Fruit fly (Drosophila melanogaster) whole organism, embryonic: Measurements from ENCODE around the gene ft.

ENCODE experiments used
- CG11504 ChIP-seq: fragments of 200-800 bp; sonication (Bioruptor generic); optimal IDR thresholded peaks from 3 replicates; lab custom pipeline; 2019; ENCODE audit warnings: missing biosample characterization, mild to moderate bottlenecking, missing genetic modification characterization, moderate library complexity
- CG12219 ChIP-seq: fragments of 200-800 bp; sonication (Bioruptor generic); optimal IDR thresholded peaks from 3 replicates; lab custom pipeline; 2018; ENCODE audit warnings: missing biosample characterization, mild to moderate bottlenecking, missing genetic modification characterization
- CG14014 ChIP-seq: fragments of 200-800 bp; sonication (Bioruptor generic); IDR thresholded peaks from 2 replicates; pipeline ENCODE4 v1.3.6; 2022; ENCODE audit warnings: missing biosample characterization, missing genetic modification characterization
- CG14860 ChIP-seq: fragments of 200-800 bp; sonication (Bioruptor generic); IDR thresholded peaks from 3 replicates; pipeline ENCODE4 v1.3.6; 2022; ENCODE audit warnings: missing biosample characterization, missing genetic modification characterization; ENCODE audit not compliant: partially characterized antibody
- CG16863 ChIP-seq: fragments of 200-800 bp; sonication (Bioruptor generic); optimal IDR thresholded peaks from 3 replicates; lab custom pipeline; 2016; ENCODE audit warnings: missing biosample characterization, missing genetic modification characterization
- CG17359 ChIP-seq: fragments of 200-800 bp; sonication (Bioruptor generic); optimal IDR thresholded peaks from 3 replicates; lab custom pipeline; 2018; ENCODE audit warnings: missing biosample characterization, mild to moderate bottlenecking, missing genetic modification characterization, moderate library complexity
- CG18764 ChIP-seq: fragments of 200-800 bp; sonication (Bioruptor generic); optimal IDR thresholded peaks from 3 replicates; lab custom pipeline; 2016; ENCODE audit warnings: missing biosample characterization, missing genetic modification characterization
- CG30403 ChIP-seq: fragments of 200-800 bp; sonication (Bioruptor generic); optimal IDR thresholded peaks from 3 replicates; lab custom pipeline; 2016; ENCODE audit warnings: missing biosample characterization, missing genetic modification characterization
- CG33557 ChIP-seq: fragments of 200-800 bp; sonication (Bioruptor generic); optimal IDR thresholded peaks from 2 replicates; lab custom pipeline; 2019; ENCODE audit warnings: missing biosample characterization, mild to moderate bottlenecking, missing genetic modification characterization, moderate library complexity
- CG4404 ChIP-seq: fragments of 200-800 bp; sonication (Bioruptor generic); IDR thresholded peaks from 2 replicates; pipeline ENCODE4 v1.3.6; 2022; ENCODE audit warnings: missing biosample characterization, missing genetic modification characterization
- CG4820 ChIP-seq: fragments of 200-800 bp; sonication (Bioruptor generic); optimal IDR thresholded peaks from 3 replicates; lab custom pipeline; 2016; ENCODE audit warnings: missing biosample characterization, missing genetic modification characterization
- CG4854 ChIP-seq: fragments of 200-800 bp; sonication (Bioruptor generic); optimal IDR thresholded peaks from 2 replicates; lab custom pipeline; 2016; ENCODE audit warnings: missing biosample characterization, missing genetic modification characterization, inconsistent platforms
- CG5245 ChIP-seq: fragments of 200-800 bp; sonication (Bioruptor generic); optimal IDR thresholded peaks from 3 replicates; lab custom pipeline; 2016; ENCODE audit warnings: missing biosample characterization, missing genetic modification characterization
- CG6791 ChIP-seq: fragments of 200-800 bp; sonication (Bioruptor generic); IDR thresholded peaks from 3 replicates; pipeline ENCODE4 v1.3.6; 2022; ENCODE audit warnings: missing biosample characterization, missing genetic modification characterization; ENCODE audit not compliant: partially characterized antibody
- CG8281 ChIP-seq: fragments of 200-800 bp; sonication (Bioruptor generic); optimal IDR thresholded peaks from 2 replicates; lab custom pipeline; 2018; ENCODE audit warnings: missing biosample characterization, mild to moderate bottlenecking, missing genetic modification characterization, moderate library complexity
- CG8765 ChIP-seq: fragments of 200-800 bp; sonication (Bioruptor generic); IDR thresholded peaks from 2 replicates; pipeline ENCODE4 v1.3.6; 2022; ENCODE audit warnings: missing biosample characterization, missing genetic modification characterization
- CTCF ChIP-seq: fragments of 200-800 bp; sonication (Bioruptor generic); optimal IDR thresholded peaks from 2 replicates; lab custom pipeline; 2017; ENCODE audit warnings: missing biosample characterization, mild to moderate bottlenecking, missing genetic modification characterization, moderate library complexity
- Chrac-16 ChIP-seq: fragments of 200-800 bp; sonication (Bioruptor generic); optimal IDR thresholded peaks from 3 replicates; lab custom pipeline; 2016; ENCODE audit warnings: missing biosample characterization, missing genetic modification characterization
- CoRest ChIP-seq: fragments of 200-800 bp; sonication (Bioruptor generic); optimal IDR thresholded peaks from 3 replicates; lab custom pipeline; 2018; ENCODE audit warnings: missing biosample characterization, mild to moderate bottlenecking, missing genetic modification characterization, moderate library complexity
- CrebB ChIP-seq: fragments of 200-800 bp; sonication (Bioruptor generic); optimal IDR thresholded peaks from 3 replicates; lab custom pipeline; 2018; ENCODE audit warnings: missing biosample characterization, mild to moderate bottlenecking, missing genetic modification characterization
- D ChIP-seq, 2 experiments: fragments of 200-800 bp in 1 of 2; fragments of >200 bp in 1 of 2; sonication (Bioruptor generic) in 1 of 2; optimal IDR thresholded peaks; 2 replicates in 1 of 2; 3 replicates in 1 of 2; lab custom pipeline; 2017; ENCODE audit warnings: mild to moderate bottlenecking in 1 of 2, missing biosample characterization in 1 of 2, missing genetic modification characterization in 1 of 2, missing genetic modification reagents in 1 of 2
- D19A ChIP-seq: fragments of 200-800 bp; optimal IDR thresholded peaks from 3 replicates; lab custom pipeline; 2019; ENCODE audit warnings: missing biosample characterization, mild to moderate bottlenecking, missing genetic modification characterization, moderate library complexity
- Dek ChIP-seq: fragments of 200-800 bp; sonication (Bioruptor generic); optimal IDR thresholded peaks from 3 replicates; lab custom pipeline; 2019; ENCODE audit warnings: missing biosample characterization, mild to moderate bottlenecking, missing genetic modification characterization, moderate library complexity
- Dip2 ChIP-seq: fragments of 200-800 bp; sonication (Bioruptor generic); IDR thresholded peaks from 2 replicates; pipeline ENCODE4 v1.3.6; 2022; ENCODE audit warnings: missing biosample characterization, missing genetic modification characterization
- Dip3 ChIP-seq: fragments of 200-800 bp; sonication (Bioruptor generic); optimal IDR thresholded peaks from 3 replicates; lab custom pipeline; 2016; ENCODE audit warnings: missing biosample characterization, missing genetic modification characterization
- Dp ChIP-seq: fragments of 200-800 bp; sonication (Bioruptor generic); optimal IDR thresholded peaks from 2 replicates; lab custom pipeline; 2018; ENCODE audit warnings: missing biosample characterization, mild to moderate bottlenecking, missing genetic modification characterization, moderate library complexity
- E2f1 ChIP-seq: fragments of 200-800 bp; sonication (Bioruptor generic); IDR thresholded peaks from 2 replicates; pipeline ENCODE4 v1.3.6; 2022; ENCODE audit warnings: missing biosample characterization, missing genetic modification characterization
- Fer1 ChIP-seq: fragments of 200-800 bp; sonication (Bioruptor generic); optimal IDR thresholded peaks from 2 replicates; lab custom pipeline; 2017; ENCODE audit warnings: missing biosample characterization, mild to moderate bottlenecking, missing genetic modification characterization
- Kr ChIP-seq: fragments of 200-800 bp; sonication (Bioruptor generic); optimal IDR thresholded peaks from 2 replicates; lab custom pipeline; 2017; ENCODE audit warnings: missing biosample characterization, mild to moderate bottlenecking, missing genetic modification characterization
- Med ChIP-seq: fragments of 200-800 bp; sonication (Bioruptor generic); peaks from one replicate; lab custom pipeline; 2016; ENCODE audit warnings: missing biosample characterization, missing genetic modification characterization, mild to moderate bottlenecking, inconsistent platforms, moderate library complexity
- Mrtf ChIP-seq: fragments of 200-800 bp; sonication (Bioruptor generic); IDR thresholded peaks from 3 replicates; pipeline ENCODE4 v1.3.6; 2022; ENCODE audit warnings: missing biosample characterization, missing genetic modification characterization
- Sox100B ChIP-seq: fragments of 200-800 bp; sonication (Bioruptor generic); optimal IDR thresholded peaks from 3 replicates; lab custom pipeline; 2018; ENCODE audit warnings: missing biosample characterization, mild to moderate bottlenecking, missing genetic modification characterization
- Trl ChIP-seq, 3 experiments: fragments of >200 bp in 2 of 3; fragments of 200-800 bp in 1 of 3; sonication (Bioruptor generic) in 1 of 3; optimal IDR thresholded peaks; 2 replicates in 1 of 3; 3 replicates in 2 of 3; lab custom pipeline; 2016 to 2017; ENCODE audit warnings: missing biosample characterization in 1 of 3, missing genetic modification characterization in 1 of 3
- Xbp1 ChIP-seq: fragments of 200-800 bp; sonication (Bioruptor generic); optimal IDR thresholded peaks from 3 replicates; lab custom pipeline; 2016; ENCODE audit warnings: missing biosample characterization, mild to moderate bottlenecking, missing genetic modification characterization
- dmrt11E ChIP-seq: fragments of 200-800 bp; sonication (Bioruptor generic); optimal IDR thresholded peaks from 3 replicates; lab custom pipeline; 2018; ENCODE audit warnings: missing biosample characterization, mild to moderate bottlenecking, missing genetic modification characterization, moderate library complexity
- emc ChIP-seq: fragments of 200-800 bp; sonication (Bioruptor generic); optimal IDR thresholded peaks from 2 replicates; lab custom pipeline; 2016; ENCODE audit warnings: missing biosample characterization, missing genetic modification characterization
- esg ChIP-seq: fragments of 200-800 bp; sonication (Bioruptor generic); conservative IDR thresholded peaks from 2 replicates; pipeline ENCODE4 v1.3.6; 2022; ENCODE audit warnings: missing biosample characterization, missing genetic modification characterization
- gcm ChIP-seq: fragments of 200-800 bp; sonication (Bioruptor generic); optimal IDR thresholded peaks from 2 replicates; lab custom pipeline; 2019; ENCODE audit warnings: missing biosample characterization, mild to moderate bottlenecking, missing genetic modification characterization, moderate library complexity
- jumu ChIP-seq: fragments of 200-800 bp; sonication (Bioruptor generic); optimal IDR thresholded peaks from 3 replicates; lab custom pipeline; 2016; ENCODE audit warnings: missing biosample characterization, missing genetic modification characterization
- kni ChIP-seq: fragments of 200-800 bp; sonication (Bioruptor generic); optimal IDR thresholded peaks from 3 replicates; lab custom pipeline; 2017; ENCODE audit warnings: mild to moderate bottlenecking, missing biosample characterization, missing genetic modification reagents, missing genetic modification characterization
- lbe ChIP-seq: fragments of 200-800 bp; sonication (Bioruptor generic); optimal IDR thresholded peaks from 2 replicates; lab custom pipeline; 2016; ENCODE audit warnings: missing biosample characterization, mild to moderate bottlenecking, missing genetic modification characterization
- maf-S ChIP-seq: fragments of 200-800 bp; sonication (Bioruptor generic); optimal IDR thresholded peaks from 2 replicates; lab custom pipeline; 2016; ENCODE audit warnings: missing biosample characterization, missing genetic modification characterization
- org-1 ChIP-seq: fragments of 200-800 bp; sonication (Bioruptor generic); optimal IDR thresholded peaks from 2 replicates; lab custom pipeline; 2017; ENCODE audit warnings: missing biosample characterization, missing genetic modification characterization
- otp ChIP-seq: fragments of 200-800 bp; sonication (Bioruptor generic); IDR thresholded peaks from 3 replicates; pipeline ENCODE4, ENCODE4 v1.3.6; 2022; ENCODE audit warnings: missing biosample characterization, missing genetic modification characterization
- shn ChIP-seq: fragments of 200-800 bp; sonication (Bioruptor generic); optimal IDR thresholded peaks from 3 replicates; lab custom pipeline; 2016; ENCODE audit warnings: missing biosample characterization, missing genetic modification characterization
- tup ChIP-seq: fragments of 200-800 bp; sonication (Bioruptor generic); optimal IDR thresholded peaks from 2 replicates; lab custom pipeline; 2016; ENCODE audit warnings: missing biosample characterization, mild to moderate bottlenecking, missing genetic modification characterization, moderate library complexity
- unpg ChIP-seq: fragments of 200-800 bp; sonication (Bioruptor generic); optimal IDR thresholded peaks from 3 replicates; lab custom pipeline; 2018; ENCODE audit warnings: missing biosample characterization, mild to moderate bottlenecking, missing genetic modification characterization, moderate library complexity
- vvl ChIP-seq: fragments of 200-800 bp; sonication (Bioruptor generic); IDR thresholded peaks from 2 replicates; pipeline ENCODE4 v1.3.6; 2022; ENCODE audit warnings: missing biosample characterization, missing genetic modification characterization
- wdn ChIP-seq: fragments of 200-800 bp; sonication (Bioruptor generic); IDR thresholded peaks from 2 replicates; pipeline ENCODE4 v1.3.6; 2022; ENCODE audit warnings: missing biosample characterization, missing genetic modification characterization
- zf30C ChIP-seq: fragments of 200-800 bp; sonication (Bioruptor generic); optimal IDR thresholded peaks from 3 replicates; lab custom pipeline; 2018; ENCODE audit warnings: missing biosample characterization, mild to moderate bottlenecking, missing genetic modification characterization

ft gene

DNA sequence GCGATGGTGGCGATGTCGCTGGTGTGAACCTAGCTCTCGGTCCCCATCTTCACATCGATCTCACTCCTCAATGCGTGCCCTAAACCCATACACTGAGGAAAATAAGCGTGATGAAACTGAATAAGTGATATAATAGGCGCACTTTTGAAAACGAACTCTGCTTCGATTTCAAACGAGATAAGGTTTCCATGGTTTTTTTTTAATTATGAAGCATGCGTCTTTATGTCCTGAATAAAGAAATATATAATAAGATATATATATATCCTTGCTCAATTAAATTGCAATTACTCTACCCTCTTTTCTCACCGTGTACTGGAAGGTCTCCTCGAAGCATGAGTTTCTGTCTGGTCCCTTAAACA lies 1.3 kb upstream of the ft start (continued):
- TF ChIP-seq CG8281 (peak; percentile 14), D (optimal IDR thresholded peaks at IDR 0.05; lab: Kevin White, UChicago) (no peak), D (GFP tag; optimal IDR thresholded peaks at IDR 0.05; lab: Kevin White, UChicago) (peak; percentile 67), CG16863 (no peak), gcm (GFP tag; lab: Kevin White, UChicago) (peak; percentile 71), Dip3 (peak; percentile 4), jumu (GFP tag; lab: Kevin White, UChicago) (peak; percentile 21), CG14860 (GFP tag; lab: Robert Waterston, UW) (no peak), tup (GFP tag; lab: Kevin White, UChicago) (peak; percentile 10), vvl (GFP tag; lab: Robert Waterston, UW) (0 out of 2 replicates have a peak, but pooled peaks have one; percentile 49), CG33557 (GFP tag; lab: Kevin White, UChicago) (peak; percentile 88), CG4404 (peak; percentile 82), org-1 (GFP tag; lab: Kevin White, UChicago) (peak; percentile 27), Xbp1 (peak; percentile 62), Kr (GFP tag; lab: Kevin White, UChicago) (peak; percentile 44), CrebB (tag; lab: Kevin White, UChicago) (no peak), zf30C (GFP tag; lab: Kevin White, UChicago) (peak; percentile 93), wdn (GFP tag; lab: Robert Waterston, UW) (peak; percentile 31; the same call in 1 of the 2 replicates), Dp (GFP tag; lab: Kevin White, UChicago) (no peak), dmrt11E (tag; lab: Kevin White, UChicago) (peak; percentile 92), Fer1 (peak; percentile 11), CG17359 (tag; lab: Kevin White, UChicago) (peak; percentile 54), Dip2 (GFP tag; lab: Robert Waterston, UW) (no peak), CG5245 (GFP tag; lab: Kevin White, UChicago) (peak; percentile 26), Med (GFP tag; lab: Kevin White, UChicago) (peak; percentile 80), CoRest (tag; lab: Kevin White, UChicago) (peak; percentile 75), CG18764 (peak; percentile 36), CG14014 (0 out of 2 replicates have a peak, but pooled peaks have one; percentile 23), CG11504 (tag; lab: Kevin White, UChicago) (peak; percentile 65), Dek (tag; lab: Kevin White, UChicago) (peak; percentile 15), CG4854 (GFP tag; lab: Kevin White, UChicago) (no peak), emc (no peak), E2f1 (GFP tag; lab: Robert Waterston, UW) (peak; percentile 25; the same call in 1 of the 2 replicates), CG8765 (GFP tag; lab: Robert Waterston, UW) (peak; percentile 57; the same call in 1 of the 2 replicates), esg (GFP tag; lab: Robert Waterston, UW) (0 out of 2 replicates have a peak, but pooled peaks have one; percentile 11), maf-S (GFP tag; lab: Kevin White, UChicago) (no peak), Chrac-16 (GFP tag; lab: Kevin White, UChicago) (peak; percentile 63), CG6791 (no peak), otp (GFP tag; lab: Robert Waterston, UW) (0 out of 3 replicates have a peak, but pooled peaks have one; percentile 59), shn (GFP tag; lab: Kevin White, UChicago) (peak; percentile 10), Trl (optimal IDR thresholded peaks at IDR 0.05; lab: Kevin White, UChicago) (no peak), Trl (GFP tag; optimal IDR thresholded peaks at IDR 0.05; lab: Kevin White, UChicago) (no peak), CG30403 (GFP tag; lab: Kevin White, UChicago) (peak; percentile 57), kni (GFP tag; lab: Kevin White, UChicago) (peak; percentile 18), Mrtf (GFP tag; lab: Robert Waterston, UW) (peak; percentile 48; the same call in 1 of the 3 replicates), CTCF (GFP tag; lab: Kevin White, UChicago) (no peak), D19A (tag; lab: Kevin White, UChicago) (peak; percentile 73), CG12219 (GFP tag; lab: Kevin White, UChicago) (peak; percentile 4), unpg (peak; percentile 71), lbe (GFP tag; lab: Kevin White, UChicago) (peak; percentile 82), Sox100B (GFP tag; lab: Kevin White, UChicago) (peak; percentile 37), CG4820 (GFP tag; lab: Kevin White, UChicago) (peak; percentile 57)
